Worm (Caenorhabditis elegans): ENCODE data around the gene R01E6.2.
A peak's percentile ranks its signal among the peaks of the same experiment; 100 is the strongest.

The R01E6.2 gene

DNA sequence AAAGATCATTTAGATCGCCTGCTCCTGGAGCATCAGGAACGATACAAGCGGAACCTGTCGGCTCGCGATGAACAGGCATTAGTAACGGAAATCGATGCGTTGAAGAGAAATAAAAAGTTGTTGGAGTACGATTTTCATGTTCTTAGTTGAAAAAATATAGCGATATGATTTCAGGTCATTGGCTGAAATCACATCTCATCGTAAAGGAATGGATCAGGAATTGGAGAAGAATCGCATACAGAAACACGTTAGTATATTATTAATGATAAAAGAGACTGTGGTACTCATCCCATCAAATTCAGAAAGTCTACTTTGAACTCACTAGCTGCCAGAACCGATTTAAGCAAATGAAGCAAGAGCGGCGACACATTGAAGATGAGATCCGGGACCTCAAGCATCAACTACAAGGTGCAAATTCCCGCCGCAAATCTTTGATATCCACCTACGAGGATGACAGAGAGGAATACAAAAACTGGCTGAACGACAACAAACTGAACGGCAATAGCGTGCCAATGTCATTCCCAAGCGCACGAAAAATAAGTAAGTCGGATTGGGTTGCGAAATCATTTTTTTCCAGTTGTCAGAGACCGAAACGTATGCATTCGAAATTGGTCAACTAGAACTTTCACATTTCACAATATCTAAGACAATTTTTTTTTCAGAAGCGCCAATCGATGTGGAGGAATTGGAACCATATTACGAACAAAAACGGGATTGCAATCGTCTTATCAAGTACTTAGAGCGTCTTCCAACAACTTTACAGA is 36.1 kb downstream of the R01E6.2 start:
- TF ChIP-seq cebp-1 (GFP tag; IDR thresholded peaks at IDR 0.05): peak; percentile 9; the same call in 1 of the 2 replicates
- TF ChIP-seq cebp-1 (tag; optimal IDR thresholded peaks at IDR 0.05): peak; percentile 90
- TF ChIP-seq ZK185.1 (tag; optimal IDR thresholded peaks at IDR 0.05; ENCODE audit: poor library complexity, severe bottlenecking): no peak
- TF ChIP-seq ceh-40 (GFP tag; IDR thresholded peaks at IDR 0.05): no peak
- no peak for TF ChIP-seq xnd-1 (tag; optimal IDR thresholded peaks at IDR 0.05)

DNA sequence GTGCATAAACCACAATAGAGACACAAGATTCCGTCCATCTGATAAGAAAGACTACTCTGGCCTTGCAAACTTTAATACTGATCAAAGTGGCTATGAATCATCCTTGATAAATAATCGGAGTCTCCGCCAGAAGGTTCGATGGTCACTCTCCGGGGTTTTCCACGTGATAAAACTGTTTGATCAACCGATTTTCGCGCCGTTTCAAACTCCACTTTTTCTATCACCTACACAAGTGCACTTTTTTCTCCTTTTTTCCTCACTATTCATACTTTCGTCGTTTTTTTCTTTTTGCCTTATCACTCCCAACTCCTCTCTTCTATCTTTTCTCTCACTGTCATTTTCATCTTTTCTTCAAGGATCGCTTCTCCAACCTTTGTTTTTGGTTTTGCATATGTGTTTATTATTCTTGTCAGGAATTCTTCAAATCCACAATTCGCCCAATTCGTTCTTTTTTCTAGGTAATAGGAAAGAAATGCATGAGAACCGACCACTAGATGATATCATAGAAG is 37.7 kb downstream of the R01E6.2 start, which contains the start of gene F18H3.4:
F18H3.4 (plus strand) TSS at position 459 of the 509 bp plus-strand sequence.
- no peak for TF ChIP-seq ekl-4 (GFP tag; IDR thresholded peaks at IDR 0.05)
- TF ChIP-seq lin-40 (tag; optimal IDR thresholded peaks at IDR 0.05): peak; percentile 47
- peak; percentile 4 for TF ChIP-seq ets-4 (GFP tag; optimal IDR thresholded peaks at IDR 0.05)
- TF ChIP-seq K11D2.4 (GFP tag; IDR thresholded peaks at IDR 0.05): 0 out of 2 replicates have a peak, but pooled peaks have one; percentile 41
- TF ChIP-seq madf-10 (tag; optimal IDR thresholded peaks at IDR 0.05): peak; percentile 29
- TF ChIP-seq cebp-1 (GFP tag; IDR thresholded peaks at IDR 0.05): no peak
- peak; percentile 75 for TF ChIP-seq cebp-1 (tag; optimal IDR thresholded peaks at IDR 0.05)
- TF ChIP-seq pha-4 (tag; optimal IDR thresholded peaks at IDR 0.05): peak; percentile 66
- no peak for TF ChIP-seq hlh-26 (GFP tag; conservative IDR thresholded peaks at IDR 0.05)
- TF ChIP-seq athp-1 (tag; optimal IDR thresholded peaks at IDR 0.05): no peak
- TF ChIP-seq dox-1 (GFP tag; IDR thresholded peaks at IDR 0.05): peak; percentile 52
- peak; percentile 50; the same call in 1 of the 2 replicates for TF ChIP-seq nfyb-1 (GFP tag; IDR thresholded peaks at IDR 0.05)
- peak in 1 of 2 experiments; percentile 65 for TF ChIP-seq let-607 (tag; optimal IDR thresholded peaks at IDR 0.05)
- TF ChIP-seq snpc-4 (GFP tag; optimal IDR thresholded peaks at IDR 0.05): no peak
- TF ChIP-seq snpc-4 (tag; optimal IDR thresholded peaks at IDR 0.05): peak in 1 of 4 experiments; percentile 14
- peak; percentile 12 for TF ChIP-seq chd-7 (tag; optimal IDR thresholded peaks at IDR 0.05)
- TF ChIP-seq attf-3 (GFP tag; conservative IDR thresholded peaks at IDR 0.05): no peak
- TF ChIP-seq ztf-26 (tag; optimal IDR thresholded peaks at IDR 0.05): no peak
- TF ChIP-seq tbp1 (GFP tag; optimal IDR thresholded peaks at IDR 0.05): peak; percentile 46
- TF ChIP-seq lin-54 (GFP tag; optimal IDR thresholded peaks at IDR 0.05): peak; percentile 13
- peak; percentile 72 for TF ChIP-seq atf-7 (tag; optimal IDR thresholded peaks at IDR 0.05)
- TF ChIP-seq tlf-1 (GFP tag; optimal IDR thresholded peaks at IDR 0.05): peak; percentile 30
- peak; percentile 19 for TF ChIP-seq nhr-90 (tag; optimal IDR thresholded peaks at IDR 0.05)
- no peak for TF ChIP-seq T07F8.4 (tag; optimal IDR thresholded peaks at IDR 0.05)
- no peak for TF ChIP-seq mel-28 (tag; optimal IDR thresholded peaks at IDR 0.05; ENCODE audit: borderline replicate concordance)
- TF ChIP-seq mcd-1 (GFP tag; IDR thresholded peaks at IDR 0.05): 0 out of 2 replicates have a peak, but pooled peaks have one; percentile 19
- TF ChIP-seq ztf-22 (GFP tag; optimal IDR thresholded peaks at IDR 0.05): peak; percentile 80
- no peak for TF ChIP-seq ceh-40 (GFP tag; IDR thresholded peaks at IDR 0.05)
- no peak for TF ChIP-seq efl-1 (GFP tag; optimal IDR thresholded peaks at IDR 0.05)
- TF ChIP-seq nhr-80 (tag; optimal IDR thresholded peaks at IDR 0.05): peak; percentile 97
- no peak for TF ChIP-seq repo-1 (tag; optimal IDR thresholded peaks at IDR 0.05)
- TF ChIP-seq egl-44 (GFP tag; IDR thresholded peaks at IDR 0.05): 0 out of 2 replicates have a peak, but pooled peaks have one; percentile 67
- TF ChIP-seq B0336.3 (GFP tag; IDR thresholded peaks at IDR 0.05): peak; percentile 62; the same call in 1 of the 2 replicates
